Fruit fly (Drosophila melanogaster) whole organism, embryonic: Measurements from ENCODE around the gene CG15865.
A peak's percentile ranks its signal among the peaks of the same experiment; 100 is the strongest.

Experiments
- Adf1 ChIP-seq: fragments of 200-800 bp; sonication (Bioruptor generic); IDR thresholded peaks from 2 replicates; pipeline ENCODE4 v1.3.6; 2022; ENCODE audit warnings: missing biosample characterization, missing genetic modification characterization
- BEAF-32 ChIP-seq: fragments of 200-800 bp; sonication (Bioruptor generic); optimal IDR thresholded peaks from 3 replicates; lab custom pipeline; 2017; ENCODE audit warnings: missing biosample characterization, missing genetic modification characterization, mild to moderate bottlenecking, moderate library complexity, missing genetic modification reagents
- CG10274 ChIP-seq: fragments of 200-800 bp; sonication (Bioruptor generic); optimal IDR thresholded peaks from 3 replicates; lab custom pipeline; 2017; ENCODE audit warnings: missing biosample characterization, mild to moderate bottlenecking, missing genetic modification characterization
- CG12219 ChIP-seq: fragments of 200-800 bp; sonication (Bioruptor generic); optimal IDR thresholded peaks from 3 replicates; lab custom pipeline; 2018; ENCODE audit warnings: missing biosample characterization, mild to moderate bottlenecking, missing genetic modification characterization
- CG1233 ChIP-seq: fragments of 200-800 bp; sonication (Bioruptor generic); optimal IDR thresholded peaks from 4 replicates; lab custom pipeline; 2018; ENCODE audit warnings: missing biosample characterization, mild to moderate bottlenecking, missing genetic modification characterization
- CG12391 ChIP-seq: fragments of 200-800 bp; sonication (Bioruptor generic); optimal IDR thresholded peaks from 3 replicates; lab custom pipeline; 2018; ENCODE audit warnings: missing biosample characterization, mild to moderate bottlenecking, missing genetic modification characterization, moderate library complexity
- CG13287 ChIP-seq: fragments of 200-800 bp; sonication (Bioruptor generic); IDR thresholded peaks from 2 replicates; pipeline ENCODE4 v1.3.6; 2022; ENCODE audit warnings: missing biosample characterization, missing genetic modification characterization; ENCODE audit not compliant: partially characterized antibody
- CG14710 ChIP-seq: fragments of 200-800 bp; sonication (Bioruptor generic); optimal IDR thresholded peaks from 3 replicates; lab custom pipeline; 2019; ENCODE audit warnings: missing biosample characterization, mild to moderate bottlenecking, missing genetic modification characterization, moderate library complexity
- CG17612 ChIP-seq: fragments of 200-800 bp; sonication (Bioruptor generic); IDR thresholded peaks from 2 replicates; pipeline ENCODE4 v1.3.6; 2022; ENCODE audit warnings: missing biosample characterization, missing genetic modification characterization
- CG2889 ChIP-seq: fragments of 200-800 bp; sonication (Bioruptor generic); IDR thresholded peaks from 3 replicates; pipeline ENCODE4 v1.3.6; 2022; ENCODE audit warnings: missing biosample characterization, missing genetic modification characterization
- CG42726 ChIP-seq: fragments of 200-800 bp; sonication (Bioruptor generic); IDR thresholded peaks from 2 replicates; pipeline ENCODE4 v1.3.6; 2022; ENCODE audit warnings: missing biosample characterization, missing genetic modification characterization; ENCODE audit not compliant: partially characterized antibody
- CG6689 ChIP-seq: fragments of 200-800 bp; sonication (Bioruptor generic); IDR thresholded peaks from 2 replicates; pipeline ENCODE4 v1.3.6; 2022; ENCODE audit warnings: missing biosample characterization, missing genetic modification characterization
- CG8290 ChIP-seq, 3 experiments: fragments of 200-800 bp; sonication (Bioruptor generic); optimal IDR thresholded peaks; 2 replicates each; lab custom pipeline; 2016 to 2019; ENCODE audit warnings: missing biosample characterization in 3 of 3, missing genetic modification characterization in 3 of 3, mild to moderate bottlenecking in 2 of 3, moderate library complexity in 1 of 3
- CrebB ChIP-seq: fragments of 200-800 bp; sonication (Bioruptor generic); optimal IDR thresholded peaks from 3 replicates; lab custom pipeline; 2018; ENCODE audit warnings: missing biosample characterization, mild to moderate bottlenecking, missing genetic modification characterization
- D ChIP-seq, 2 experiments: fragments of 200-800 bp in 1 of 2; fragments of >200 bp in 1 of 2; sonication (Bioruptor generic) in 1 of 2; optimal IDR thresholded peaks; 2 replicates in 1 of 2; 3 replicates in 1 of 2; lab custom pipeline; 2017; ENCODE audit warnings: mild to moderate bottlenecking in 1 of 2, missing biosample characterization in 1 of 2, missing genetic modification characterization in 1 of 2, missing genetic modification reagents in 1 of 2
- Drgx ChIP-seq: fragments of 200-800 bp; sonication (Bioruptor generic); IDR thresholded peaks from 2 replicates; pipeline ENCODE4 v1.3.6; 2022; ENCODE audit warnings: missing biosample characterization, missing genetic modification characterization
- Elba2 ChIP-seq: fragments of 200-800 bp; sonication (Bioruptor generic); optimal IDR thresholded peaks from 3 replicates; lab custom pipeline; 2016; ENCODE audit warnings: missing biosample characterization, missing genetic modification characterization
- HLH3B ChIP-seq: fragments of 200-800 bp; sonication (Bioruptor generic); IDR thresholded peaks from 2 replicates; pipeline ENCODE4 v1.3.6; 2022; ENCODE audit warnings: missing biosample characterization, missing genetic modification characterization
- Hr51 ChIP-seq, 2 experiments: fragments of 200-800 bp; sonication (Bioruptor generic); optimal IDR thresholded peaks; 2 replicates in 1 of 2; 3 replicates in 1 of 2; lab custom pipeline; 2016 to 2018; ENCODE audit warnings: missing biosample characterization in 2 of 2, missing genetic modification characterization in 2 of 2, mild to moderate bottlenecking in 1 of 2, moderate library complexity in 1 of 2
- Med ChIP-seq: fragments of 200-800 bp; sonication (Bioruptor generic); peaks from one replicate; lab custom pipeline; 2016; ENCODE audit warnings: missing biosample characterization, missing genetic modification characterization, mild to moderate bottlenecking, inconsistent platforms, moderate library complexity
- Myb ChIP-seq: fragments of 200-800 bp; sonication (Bioruptor generic); optimal IDR thresholded peaks from 2 replicates; lab custom pipeline; 2016; ENCODE audit warnings: missing biosample characterization, missing genetic modification characterization
- Pdp1 ChIP-seq, 2 experiments: fragments of 200-800 bp; sonication (Bioruptor generic); optimal IDR thresholded peaks; 3 replicates each; lab custom pipeline; 2016; ENCODE audit warnings: missing biosample characterization in 2 of 2, missing genetic modification characterization in 2 of 2, mild to moderate bottlenecking in 1 of 2, moderate library complexity in 1 of 2
- Tbp ChIP-seq: fragments of >200 bp; optimal IDR thresholded peaks from 2 replicates; lab custom pipeline; 2018; ENCODE audit warnings: missing biosample characterization, missing genetic modification characterization
- Vsx1 ChIP-seq: fragments of 200-800 bp; sonication (Bioruptor generic); optimal IDR thresholded peaks from 2 replicates; lab custom pipeline; 2017; ENCODE audit warnings: missing biosample characterization, mild to moderate bottlenecking, missing genetic modification characterization, missing genetic modification reagents
- bsh ChIP-seq, 2 experiments: fragments of 200-800 bp; sonication (Bioruptor generic); optimal IDR thresholded peaks; 2 replicates each; lab custom pipeline; 2017 to 2018; ENCODE audit warnings: mild to moderate bottlenecking in 2 of 2, missing biosample characterization in 2 of 2, missing genetic modification characterization in 2 of 2, moderate library complexity in 1 of 2
- cato ChIP-seq: fragments of 200-800 bp; sonication (Bioruptor generic); optimal IDR thresholded peaks from 2 replicates; lab custom pipeline; 2016; ENCODE audit warnings: missing biosample characterization, missing genetic modification characterization, borderline replicate concordance
- corto ChIP-seq: fragments of 200-800 bp; sonication (Bioruptor generic); optimal IDR thresholded peaks from 2 replicates; lab custom pipeline; 2016; ENCODE audit warnings: missing biosample characterization, mild to moderate bottlenecking, missing genetic modification characterization, moderate library complexity
- dm ChIP-seq: fragments of 200-800 bp; sonication (Bioruptor generic); optimal IDR thresholded peaks from 3 replicates; lab custom pipeline; 2016; ENCODE audit warnings: missing biosample characterization, missing genetic modification characterization
- dysf ChIP-seq: fragments of 200-800 bp; sonication (Bioruptor generic); IDR thresholded peaks from 3 replicates; pipeline ENCODE4 v1.3.6; 2022; ENCODE audit warnings: missing biosample characterization, missing genetic modification characterization
- ems ChIP-seq: fragments of 200-800 bp; sonication (Bioruptor generic); optimal IDR thresholded peaks from 3 replicates; lab custom pipeline; 2016; ENCODE audit warnings: missing biosample characterization, missing genetic modification characterization
- ewg ChIP-seq: fragments of 200-800 bp; sonication (Bioruptor generic); optimal IDR thresholded peaks from 3 replicates; lab custom pipeline; 2017; ENCODE audit warnings: mild to moderate bottlenecking, missing biosample characterization, missing genetic modification reagents, missing genetic modification characterization
- gsb-n ChIP-seq: fragments of 200-800 bp; sonication (Bioruptor generic); optimal IDR thresholded peaks from 3 replicates; lab custom pipeline; 2018; ENCODE audit warnings: missing biosample characterization, mild to moderate bottlenecking, missing genetic modification characterization
- hb ChIP-seq: fragments of 200-800 bp; sonication (Bioruptor generic); IDR thresholded peaks from 3 replicates; pipeline ENCODE4 v1.3.6; 2022; ENCODE audit warnings: missing biosample characterization, missing genetic modification characterization; ENCODE audit not compliant: partially characterized antibody
- insv ChIP-seq, 2 experiments: fragments of 200-800 bp; sonication (Bioruptor generic); optimal IDR thresholded peaks; 3 replicates each; lab custom pipeline; 2016 to 2018; ENCODE audit warnings: missing biosample characterization in 2 of 2, missing genetic modification characterization in 2 of 2
- lab ChIP-seq: fragments of 200-800 bp; sonication (Bioruptor generic); optimal IDR thresholded peaks from 3 replicates; lab custom pipeline; 2017; ENCODE audit warnings: missing biosample characterization, missing genetic modification characterization, mild to moderate bottlenecking, moderate library complexity, missing genetic modification reagents
- lilli ChIP-seq: fragments of 200-800 bp; sonication (Bioruptor generic); optimal IDR thresholded peaks from 3 replicates; lab custom pipeline; 2016; ENCODE audit warnings: missing biosample characterization, missing genetic modification characterization
- nerfin-1 ChIP-seq: fragments of 200-800 bp; sonication (Bioruptor generic); optimal IDR thresholded peaks from 3 replicates; lab custom pipeline; 2019; ENCODE audit warnings: missing biosample characterization, mild to moderate bottlenecking, missing genetic modification characterization, moderate library complexity
- pb ChIP-seq: fragments of 200-800 bp; sonication (Bioruptor generic); optimal IDR thresholded peaks from 3 replicates; lab custom pipeline; 2016; ENCODE audit warnings: missing biosample characterization, missing genetic modification characterization
- scrt ChIP-seq: fragments of 200-800 bp; sonication (Bioruptor generic); optimal IDR thresholded peaks from 2 replicates; lab custom pipeline; 2018; ENCODE audit warnings: missing biosample characterization, mild to moderate bottlenecking, missing genetic modification characterization, moderate library complexity
- sd ChIP-seq: fragments of 200-800 bp; sonication (Bioruptor generic); optimal IDR thresholded peaks from 3 replicates; lab custom pipeline; 2018; ENCODE audit warnings: missing biosample characterization, mild to moderate bottlenecking, missing genetic modification characterization, moderate library complexity
- sim ChIP-seq: fragments of 200-800 bp; sonication (Bioruptor generic); IDR thresholded peaks from 2 replicates; pipeline ENCODE4 v1.3.6; 2022; ENCODE audit warnings: missing biosample characterization, missing genetic modification characterization
- sqz ChIP-seq: fragments of 200-800 bp; sonication (Bioruptor generic); optimal IDR thresholded peaks from 3 replicates; lab custom pipeline; 2018; ENCODE audit warnings: missing biosample characterization, mild to moderate bottlenecking, missing genetic modification characterization
- stwl ChIP-seq: fragments of 200-800 bp; sonication (Bioruptor generic); optimal IDR thresholded peaks from 3 replicates; lab custom pipeline; 2018; ENCODE audit warnings: missing biosample characterization, mild to moderate bottlenecking, missing genetic modification characterization, moderate library complexity
- sug ChIP-seq: fragments of 200-800 bp; optimal IDR thresholded peaks from 2 replicates; lab custom pipeline; 2019; ENCODE audit warnings: missing biosample characterization, mild to moderate bottlenecking, missing genetic modification characterization, moderate library complexity
- wek ChIP-seq: fragments of 200-800 bp; sonication (Bioruptor generic); optimal IDR thresholded peaks from 3 replicates; lab custom pipeline; 2018; ENCODE audit warnings: missing biosample characterization, mild to moderate bottlenecking, missing genetic modification characterization, moderate library complexity

CG15865 gene

DNA sequence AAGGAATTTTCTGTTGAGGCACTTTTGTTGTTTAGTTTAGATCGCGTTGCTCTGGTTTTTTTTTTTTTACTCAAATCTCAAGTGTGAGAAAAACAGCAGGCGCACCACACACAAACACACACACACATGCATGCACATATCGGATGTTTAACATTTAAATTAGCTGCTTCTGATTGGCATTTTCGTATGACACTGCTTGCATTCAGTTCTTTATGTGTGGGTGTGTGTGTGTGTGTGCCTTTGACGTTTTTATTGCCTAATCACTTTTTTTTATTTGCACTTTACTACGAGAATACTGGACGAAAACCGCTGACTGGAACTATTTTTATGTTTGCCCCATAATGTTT lies 15.8 kb downstream of the CG15865 start (continued):
- TF ChIP-seq sd (tag; lab: Kevin White, UChicago) (peak; percentile 62), insv (GFP tag; optimal IDR thresholded peaks at IDR 0.05; lab: Kevin White, UChicago) (peak in 1 of 2 experiments; percentile 71), CG1233 (no peak), HLH3B (GFP tag; lab: Robert Waterston, UW) (no peak), Adf1 (GFP tag; lab: Robert Waterston, UW) (no peak), Myb (GFP tag; lab: Kevin White, UChicago) (no peak), scrt (GFP tag; lab: Kevin White, UChicago) (no peak), sqz (GFP tag; lab: Kevin White, UChicago) (peak; percentile 20), CG10274 (GFP tag; lab: Kevin White, UChicago) (no peak)
- TF ChIP-seq, all 482 proteins: peak for 7

DNA sequence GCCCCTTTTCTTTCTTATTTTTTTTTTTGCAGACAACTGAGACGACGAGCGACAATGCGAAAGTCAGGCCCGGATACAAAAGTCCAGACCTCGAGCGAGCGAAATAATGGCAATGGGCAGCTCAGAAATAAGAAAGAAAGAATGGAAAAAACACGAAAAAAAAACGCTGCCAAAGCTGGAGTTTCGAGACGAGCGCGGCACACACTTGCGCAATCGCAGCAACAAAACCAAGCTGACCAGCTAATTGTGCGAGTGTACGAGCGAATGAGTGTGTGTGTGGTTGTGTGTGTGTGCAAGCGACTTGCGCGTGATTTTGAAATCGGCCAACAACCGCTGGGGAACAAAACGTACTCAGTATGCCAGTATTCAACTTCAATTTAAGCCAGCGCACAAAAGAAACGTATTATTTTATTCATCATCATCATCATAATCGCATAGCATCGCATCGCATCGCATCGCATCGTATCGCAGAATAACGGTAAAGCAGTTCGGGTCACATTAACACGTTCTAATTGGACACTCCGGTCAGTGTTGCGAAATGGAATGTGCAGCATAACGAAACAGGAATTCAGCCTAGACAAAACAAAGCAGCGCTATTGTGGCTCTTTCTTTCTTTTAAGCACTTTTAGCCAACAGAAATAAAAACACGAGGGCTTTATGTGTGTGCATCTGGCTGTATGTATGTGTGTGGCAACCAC lies 16.4 kb downstream of the CG15865 start:
- TF ChIP-seq stwl (tag; lab: Kevin White, UChicago): peak; percentile 91
- no peak for TF ChIP-seq HLH3B (GFP tag; lab: Robert Waterston, UW)
- peak; percentile 7 for TF ChIP-seq corto
- TF ChIP-seq sug: no peak
- no peak for TF ChIP-seq gsb-n (tag; lab: Kevin White, UChicago)
- no peak for TF ChIP-seq sim
- no peak for TF ChIP-seq lab (GFP tag; lab: Kevin White, UChicago)
- TF ChIP-seq CG42726 (GFP tag; lab: Robert Waterston, UW): no peak
- TF ChIP-seq cato (GFP tag; lab: Kevin White, UChicago): no peak
- TF ChIP-seq CG6689 (GFP tag; lab: Robert Waterston, UW): no peak
- TF ChIP-seq CG17612 (GFP tag; lab: Robert Waterston, UW): no peak
- peak; percentile 2 for TF ChIP-seq D (optimal IDR thresholded peaks at IDR 0.05; lab: Kevin White, UChicago)
- TF ChIP-seq D (GFP tag; optimal IDR thresholded peaks at IDR 0.05; lab: Kevin White, UChicago): no peak
- TF ChIP-seq CrebB (tag; lab: Kevin White, UChicago): no peak
- TF ChIP-seq wek (GFP tag; lab: Kevin White, UChicago): no peak
- TF ChIP-seq Drgx (GFP tag; lab: Robert Waterston, UW): peak; percentile 15; the same call in 1 of the 2 replicates
- TF ChIP-seq Pdp1 (GFP tag; optimal IDR thresholded peaks at IDR 0.05; lab: Kevin White, UChicago): peak in 1 of 2 experiments; percentile 62
- peak in 1 of 2 experiments; percentile 79 for TF ChIP-seq insv (GFP tag; optimal IDR thresholded peaks at IDR 0.05; lab: Kevin White, UChicago)
- TF ChIP-seq lilli: no peak
- peak; percentile 2 for TF ChIP-seq Vsx1 (GFP tag; lab: Kevin White, UChicago)
- TF ChIP-seq CG13287 (GFP tag; lab: Robert Waterston, UW): no peak
- peak in 1 of 2 experiments; percentile 15 for TF ChIP-seq bsh (GFP tag; optimal IDR thresholded peaks at IDR 0.05; lab: Kevin White, UChicago)
- no peak for TF ChIP-seq dm (GFP tag; lab: Kevin White, UChicago)
- TF ChIP-seq CG8290 (GFP tag; optimal IDR thresholded peaks at IDR 0.05; lab: Kevin White, UChicago): peak; percentile 58
- TF ChIP-seq CG8290 (tag; optimal IDR thresholded peaks at IDR 0.05; lab: Kevin White, UChicago): no peak
- no peak for TF ChIP-seq Tbp (GFP tag; lab: Kevin White, UChicago)
- TF ChIP-seq Elba2 (GFP tag; lab: Kevin White, UChicago): peak; percentile 25
- peak; percentile 6 for TF ChIP-seq ewg
- no peak for TF ChIP-seq CG14710 (tag; lab: Kevin White, UChicago)
- TF ChIP-seq CG12391 (tag; lab: Kevin White, UChicago): no peak
- TF ChIP-seq ems (GFP tag; lab: Kevin White, UChicago): no peak
- no peak for TF ChIP-seq BEAF-32
- peak; percentile 22 for TF ChIP-seq Med (GFP tag; lab: Kevin White, UChicago)
- no peak for TF ChIP-seq hb (GFP tag; lab: Robert Waterston, UW)
- TF ChIP-seq nerfin-1: no peak
- no peak for TF ChIP-seq Hr51 (GFP tag; optimal IDR thresholded peaks at IDR 0.05; lab: Kevin White, UChicago)
- no peak for TF ChIP-seq pb (GFP tag; lab: Kevin White, UChicago)
- no peak for TF ChIP-seq CG12219 (GFP tag; lab: Kevin White, UChicago)
- no peak for TF ChIP-seq CG2889 (GFP tag; lab: Robert Waterston, UW)
- TF ChIP-seq dysf (GFP tag; lab: Robert Waterston, UW): no peak
